Fruit fly (Drosophila melanogaster) whole organism, embryonic: ENCODE results near the gene NPF.
A peak's percentile ranks its signal among the peaks of the same experiment; 100 is the strongest.

Experiments
- CG10565 ChIP-seq: fragments of 200-800 bp; sonication (Bioruptor generic); optimal IDR thresholded peaks from 3 replicates; lab custom pipeline; 2016; ENCODE audit warnings: missing biosample characterization, mild to moderate bottlenecking, missing genetic modification characterization
- CG11093 ChIP-seq: fragments of 200-800 bp; sonication (Bioruptor generic); IDR thresholded peaks from 3 replicates; pipeline ENCODE4 v1.3.6; 2022; ENCODE audit warnings: missing biosample characterization, missing genetic modification characterization
- CG11456 ChIP-seq: fragments of 200-800 bp; sonication (Bioruptor generic); IDR thresholded peaks from 3 replicates; pipeline ENCODE4 v1.3.6; 2022; ENCODE audit warnings: missing biosample characterization, missing genetic modification characterization
- CG11723 ChIP-seq: fragments of 200-800 bp; sonication (Bioruptor generic); optimal IDR thresholded peaks from 2 replicates; lab custom pipeline; 2017; ENCODE audit warnings: missing biosample characterization, mild to moderate bottlenecking, missing genetic modification characterization
- CG12219 ChIP-seq: fragments of 200-800 bp; sonication (Bioruptor generic); optimal IDR thresholded peaks from 3 replicates; lab custom pipeline; 2018; ENCODE audit warnings: missing biosample characterization, mild to moderate bottlenecking, missing genetic modification characterization
- CG12769 ChIP-seq: fragments of 200-800 bp; sonication (Bioruptor generic); optimal IDR thresholded peaks from 2 replicates; lab custom pipeline; 2019; ENCODE audit warnings: missing biosample characterization, mild to moderate bottlenecking, missing genetic modification characterization, moderate library complexity
- CG15011 ChIP-seq: fragments of 200-800 bp; sonication (Bioruptor generic); optimal IDR thresholded peaks from 3 replicates; lab custom pipeline; 2018; ENCODE audit warnings: missing biosample characterization, mild to moderate bottlenecking, missing genetic modification characterization
- CG1529 ChIP-seq: fragments of 200-800 bp; sonication (Bioruptor generic); optimal IDR thresholded peaks from 3 replicates; lab custom pipeline; 2018; ENCODE audit warnings: missing biosample characterization, missing genetic modification characterization
- CG1603 ChIP-seq: fragments of 200-800 bp; sonication (Bioruptor generic); optimal IDR thresholded peaks from 2 replicates; lab custom pipeline; 2019; ENCODE audit warnings: missing biosample characterization, mild to moderate bottlenecking, missing genetic modification characterization, moderate library complexity
- CG17612 ChIP-seq: fragments of 200-800 bp; sonication (Bioruptor generic); IDR thresholded peaks from 2 replicates; pipeline ENCODE4 v1.3.6; 2022; ENCODE audit warnings: missing biosample characterization, missing genetic modification characterization
- CG17829 ChIP-seq: fragments of 200-800 bp; optimal IDR thresholded peaks from 2 replicates; lab custom pipeline; 2019; ENCODE audit warnings: missing biosample characterization, mild to moderate bottlenecking, missing genetic modification characterization, moderate library complexity
- CG2120 ChIP-seq: fragments of 200-800 bp; sonication (Bioruptor generic); optimal IDR thresholded peaks from 3 replicates; lab custom pipeline; 2016; ENCODE audit warnings: missing biosample characterization, missing genetic modification characterization
- CG2129 ChIP-seq: fragments of 200-800 bp; sonication (Bioruptor generic); IDR thresholded peaks from 2 replicates; pipeline ENCODE4 v1.3.6; 2022; ENCODE audit warnings: missing biosample characterization, missing genetic modification characterization; ENCODE audit not compliant: partially characterized antibody
- CG31388 ChIP-seq: fragments of 200-800 bp; sonication (Bioruptor generic); optimal IDR thresholded peaks from 2 replicates; lab custom pipeline; 2016; ENCODE audit warnings: missing biosample characterization, missing genetic modification characterization
- CG4360 ChIP-seq: fragments of 200-800 bp; sonication (Bioruptor generic); IDR thresholded peaks from 2 replicates; pipeline ENCODE4 v1.3.6; 2022; ENCODE audit warnings: missing biosample characterization, missing genetic modification characterization
- CG43689 ChIP-seq: fragments of 200-800 bp; sonication (Bioruptor generic); IDR thresholded peaks from 2 replicates; pipeline ENCODE4 v1.3.6; 2022; ENCODE audit warnings: missing biosample characterization, missing genetic modification characterization
- CG7372 ChIP-seq: fragments of 200-800 bp; sonication (Bioruptor generic); IDR thresholded peaks from 2 replicates; pipeline ENCODE4 v1.3.6; 2022; ENCODE audit warnings: missing biosample characterization, missing genetic modification characterization
- CG7786 ChIP-seq: fragments of 200-800 bp; sonication (Bioruptor generic); optimal IDR thresholded peaks from 2 replicates; lab custom pipeline; 2016; ENCODE audit warnings: missing biosample characterization, missing genetic modification characterization
- CG7928 ChIP-seq: fragments of 200-800 bp; sonication (Bioruptor generic); optimal IDR thresholded peaks from 2 replicates; lab custom pipeline; 2017; ENCODE audit warnings: missing biosample characterization, mild to moderate bottlenecking, missing genetic modification characterization
- CG9797 ChIP-seq: fragments of 200-800 bp; sonication (Bioruptor generic); optimal IDR thresholded peaks from 3 replicates; lab custom pipeline; 2018; ENCODE audit warnings: missing biosample characterization, mild to moderate bottlenecking, missing genetic modification characterization
- CG9932 ChIP-seq: fragments of 200-800 bp; sonication (Bioruptor generic); IDR thresholded peaks from 2 replicates; pipeline ENCODE4 v1.3.6; 2022; ENCODE audit warnings: missing biosample characterization, missing genetic modification characterization
- Dad ChIP-seq: fragments of 200-800 bp; sonication (Bioruptor generic); optimal IDR thresholded peaks from 3 replicates; lab custom pipeline; 2016; ENCODE audit warnings: missing biosample characterization, missing genetic modification characterization
- Dll ChIP-seq: fragments of 200-800 bp; sonication (Bioruptor generic); IDR thresholded peaks from 4 replicates; pipeline ENCODE4 v1.3.6; 2022; ENCODE audit warnings: missing biosample characterization, missing genetic modification characterization; ENCODE audit not compliant: partially characterized antibody
- Doc2 ChIP-seq: fragments of 200-800 bp; sonication (Bioruptor generic); IDR thresholded peaks from 2 replicates; pipeline ENCODE4 v1.3.6; 2022; ENCODE audit warnings: missing biosample characterization, missing genetic modification characterization
- H15 ChIP-seq: fragments of 200-800 bp; sonication (Bioruptor generic); IDR thresholded peaks from 3 replicates; pipeline ENCODE4 v1.3.6; 2022; ENCODE audit warnings: missing biosample characterization, missing genetic modification characterization
- Hey ChIP-seq: fragments of 200-800 bp; sonication (Bioruptor generic); optimal IDR thresholded peaks from 3 replicates; lab custom pipeline; 2018; ENCODE audit warnings: missing biosample characterization, mild to moderate bottlenecking, missing genetic modification characterization
- HmgD ChIP-seq: fragments of 200-800 bp; sonication (Bioruptor generic); optimal IDR thresholded peaks from 3 replicates; lab custom pipeline; 2016; ENCODE audit warnings: missing biosample characterization, missing genetic modification characterization
- Hmr ChIP-seq: fragments of 200-800 bp; sonication (Bioruptor generic); optimal IDR thresholded peaks from 3 replicates; lab custom pipeline; 2017; ENCODE audit warnings: mild to moderate bottlenecking, missing biosample characterization, missing genetic modification reagents, missing genetic modification characterization
- MBD-R2 ChIP-seq: fragments of 200-800 bp; sonication (Bioruptor generic); IDR thresholded peaks from 2 replicates; pipeline ENCODE4 v1.3.6; 2022; ENCODE audit warnings: missing biosample characterization, missing genetic modification characterization
- MTF-1 ChIP-seq: fragments of 200-800 bp; sonication (Bioruptor generic); optimal IDR thresholded peaks from 2 replicates; lab custom pipeline; 2018; ENCODE audit warnings: missing biosample characterization, mild to moderate bottlenecking, missing genetic modification characterization, borderline replicate concordance
- Ptx1 ChIP-seq: fragments of 200-800 bp; sonication (Bioruptor generic); IDR thresholded peaks from 2 replicates; pipeline ENCODE4 v1.3.6; 2022; ENCODE audit warnings: missing biosample characterization, missing genetic modification characterization
- Trl ChIP-seq, 3 experiments: fragments of >200 bp in 2 of 3; fragments of 200-800 bp in 1 of 3; sonication (Bioruptor generic) in 1 of 3; optimal IDR thresholded peaks; 2 replicates in 1 of 3; 3 replicates in 2 of 3; lab custom pipeline; 2016 to 2017; ENCODE audit warnings: missing biosample characterization in 1 of 3, missing genetic modification characterization in 1 of 3
- Xbp1 ChIP-seq: fragments of 200-800 bp; sonication (Bioruptor generic); optimal IDR thresholded peaks from 3 replicates; lab custom pipeline; 2016; ENCODE audit warnings: missing biosample characterization, mild to moderate bottlenecking, missing genetic modification characterization
- aop ChIP-seq: fragments of 200-800 bp; sonication (Bioruptor generic); IDR thresholded peaks from 2 replicates; pipeline ENCODE4 v1.3.6; 2022; ENCODE audit warnings: missing biosample characterization, missing genetic modification characterization
- cad ChIP-seq: fragments of >200 bp; optimal IDR thresholded peaks from 2 replicates; lab custom pipeline; 2017; ENCODE audit warnings: missing biosample characterization, missing genetic modification characterization
- cwo ChIP-seq: fragments of 200-800 bp; sonication (Bioruptor generic); optimal IDR thresholded peaks from 3 replicates; lab custom pipeline; 2017; ENCODE audit warnings: missing biosample characterization, missing genetic modification characterization, mild to moderate bottlenecking, moderate library complexity, missing genetic modification reagents
- disco-r ChIP-seq: fragments of 200-800 bp; sonication (Bioruptor generic); optimal IDR thresholded peaks from 2 replicates; lab custom pipeline; 2016; ENCODE audit warnings: missing biosample characterization, missing genetic modification characterization
- dmrt99B ChIP-seq: fragments of 200-800 bp; sonication (Bioruptor generic); optimal IDR thresholded peaks from 2 replicates; lab custom pipeline; 2018; ENCODE audit warnings: missing biosample characterization, mild to moderate bottlenecking, missing genetic modification characterization, moderate library complexity
- ems ChIP-seq: fragments of 200-800 bp; sonication (Bioruptor generic); optimal IDR thresholded peaks from 3 replicates; lab custom pipeline; 2016; ENCODE audit warnings: missing biosample characterization, missing genetic modification characterization
- en ChIP-seq: fragments of 200-800 bp; sonication (Bioruptor generic); optimal IDR thresholded peaks from 2 replicates; lab custom pipeline; 2016; ENCODE audit warnings: missing biosample characterization, missing genetic modification characterization
- eyg ChIP-seq: fragments of 200-800 bp; sonication (Bioruptor generic); optimal IDR thresholded peaks from 3 replicates; lab custom pipeline; 2016; ENCODE audit warnings: missing biosample characterization, missing genetic modification characterization
- gro ChIP-seq: fragments of 200-800 bp; sonication (Bioruptor generic); optimal IDR thresholded peaks from 2 replicates; lab custom pipeline; 2016; ENCODE audit warnings: missing biosample characterization, missing genetic modification characterization
- jigr1 ChIP-seq: fragments of 200-800 bp; sonication (Bioruptor generic); IDR thresholded peaks from 3 replicates; pipeline ENCODE4 v1.3.6; 2022; ENCODE audit warnings: missing biosample characterization, missing genetic modification characterization
- jing ChIP-seq: fragments of 200-800 bp; sonication (Bioruptor generic); optimal IDR thresholded peaks from 2 replicates; lab custom pipeline; 2018; ENCODE audit warnings: missing biosample characterization, mild to moderate bottlenecking, missing genetic modification characterization
- kni ChIP-seq: fragments of 200-800 bp; sonication (Bioruptor generic); optimal IDR thresholded peaks from 3 replicates; lab custom pipeline; 2017; ENCODE audit warnings: mild to moderate bottlenecking, missing biosample characterization, missing genetic modification reagents, missing genetic modification characterization
- pros ChIP-seq: fragments of 200-800 bp; sonication (Bioruptor generic); optimal IDR thresholded peaks from 3 replicates; lab custom pipeline; 2019; ENCODE audit warnings: missing biosample characterization, mild to moderate bottlenecking, missing genetic modification characterization, moderate library complexity
- ro ChIP-seq: fragments of 200-800 bp; sonication (Bioruptor generic); IDR thresholded peaks from 2 replicates; pipeline ENCODE4 v1.3.6; 2022; ENCODE audit warnings: missing biosample characterization, missing genetic modification characterization
- run ChIP-seq: fragments of 200-800 bp; sonication (Bioruptor generic); optimal IDR thresholded peaks from 3 replicates; lab custom pipeline; 2018; ENCODE audit warnings: missing biosample characterization, mild to moderate bottlenecking, missing genetic modification characterization
- stwl ChIP-seq: fragments of 200-800 bp; sonication (Bioruptor generic); optimal IDR thresholded peaks from 3 replicates; lab custom pipeline; 2018; ENCODE audit warnings: missing biosample characterization, mild to moderate bottlenecking, missing genetic modification characterization, moderate library complexity
- tin ChIP-seq: fragments of 200-800 bp; sonication (Bioruptor generic); optimal IDR thresholded peaks from 3 replicates; lab custom pipeline; 2016; ENCODE audit warnings: missing biosample characterization, missing genetic modification characterization
- unc-4 ChIP-seq: fragments of 200-800 bp; sonication (Bioruptor generic); IDR thresholded peaks from 2 replicates; pipeline ENCODE4 v1.3.6; 2022; ENCODE audit warnings: missing biosample characterization, missing genetic modification characterization; ENCODE audit not compliant: partially characterized antibody
- zf30C ChIP-seq: fragments of 200-800 bp; sonication (Bioruptor generic); optimal IDR thresholded peaks from 3 replicates; lab custom pipeline; 2018; ENCODE audit warnings: missing biosample characterization, mild to moderate bottlenecking, missing genetic modification characterization

The NPF gene

DNA sequence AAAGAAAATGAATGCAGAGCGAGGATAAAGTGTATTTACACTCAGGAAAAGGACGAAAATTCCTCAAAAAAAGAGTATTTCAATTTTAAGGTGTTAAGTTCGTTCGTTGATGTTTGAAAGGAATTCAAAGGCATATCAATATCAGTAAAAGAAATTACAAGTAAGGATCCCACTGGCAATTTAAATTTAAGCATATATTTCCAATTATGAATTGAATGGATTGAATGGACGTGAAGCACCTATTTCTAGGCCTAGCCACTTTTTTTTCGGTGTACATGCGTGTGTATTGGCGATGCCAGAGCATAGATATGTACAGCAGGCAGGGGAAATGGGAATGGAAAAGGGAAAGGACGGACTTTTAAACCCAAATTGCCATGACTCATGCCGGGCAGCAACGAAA lies 21.5 kb downstream of the NPF start (continued):
- TF ChIP-seq CG11456 (no peak), CG43689 (GFP tag; lab: Robert Waterston, UW) (no peak), kni (GFP tag; lab: Kevin White, UChicago) (no peak), cwo (GFP tag; lab: Kevin White, UChicago) (no peak), Dad (GFP tag; lab: Kevin White, UChicago) (no peak), CG11093 (GFP tag; lab: Robert Waterston, UW) (no peak), CG11723 (GFP tag; lab: Kevin White, UChicago) (no peak), CG9797 (GFP tag; lab: Kevin White, UChicago) (no peak), tin (GFP tag; lab: Kevin White, UChicago) (peak; percentile 2), CG7372 (no peak), disco-r (GFP tag; lab: Kevin White, UChicago) (no peak), zf30C (GFP tag; lab: Kevin White, UChicago) (peak; percentile 98), Doc2 (GFP tag; lab: Robert Waterston, UW) (no peak), CG15011 (no peak), stwl (tag; lab: Kevin White, UChicago) (no peak), HmgD (GFP tag; lab: Kevin White, UChicago) (no peak), en (GFP tag; lab: Kevin White, UChicago) (no peak), CG12219 (no peak), Ptx1 (GFP tag; lab: Robert Waterston, UW) (no peak), Xbp1 (GFP tag; lab: Kevin White, UChicago) (no peak), ro (no peak), CG17612 (GFP tag; lab: Robert Waterston, UW) (no peak), eyg (GFP tag; lab: Kevin White, UChicago) (no peak), pros (no peak), Hmr (GFP tag; lab: Kevin White, UChicago) (no peak), CG12769 (tag; lab: Kevin White, UChicago) (no peak), aop (GFP tag; lab: Robert Waterston, UW) (no peak), jing (no peak), unc-4 (no peak), CG7786 (no peak), Hey (no peak), CG2129 (GFP tag; lab: Robert Waterston, UW) (no peak), CG7928 (GFP tag; lab: Kevin White, UChicago) (no peak), Dll (GFP tag; lab: Robert Waterston, UW) (no peak), CG31388 (GFP tag; lab: Kevin White, UChicago) (no peak), MBD-R2 (no peak), jigr1 (GFP tag; lab: Robert Waterston, UW) (no peak), gro (GFP tag; lab: Kevin White, UChicago) (no peak), dmrt99B (no peak), CG10565 (GFP tag; lab: Kevin White, UChicago) (no peak), ems (no peak), Trl (optimal IDR thresholded peaks at IDR 0.05; lab: Kevin White, UChicago) (no peak), Trl (GFP tag; optimal IDR thresholded peaks at IDR 0.05; lab: Kevin White, UChicago) (peak; percentile 5), CG9932 (no peak), CG1529 (no peak), H15 (GFP tag; lab: Robert Waterston, UW) (no peak), cad (no peak), CG1603 (peak; percentile 38), CG2120 (no peak), CG17829 (peak; percentile 68), MTF-1 (GFP tag; lab: Kevin White, UChicago) (no peak), run (tag; lab: Kevin White, UChicago) (no peak), CG4360 (GFP tag; lab: Robert Waterston, UW) (no peak)
